Fruit fly (Drosophila melanogaster): ENCODE results near the gene knrl.

knrl gene

dm6 chr3L:20663967-20664366, 43.5 kb upstream of the knrl start (continued):
- TF ChIP-seq Pdp1 (GFP tag; optimal IDR thresholded peaks at IDR 0.05) = no peak
- TF ChIP-seq crp (GFP tag; optimal IDR thresholded peaks at IDR 0.05) = no peak
- no peak; the same call in 1 of the 2 replicates for TF ChIP-seq sob (GFP tag; IDR thresholded peaks at IDR 0.05)
- TF ChIP-seq crol (GFP tag; IDR thresholded peaks at IDR 0.05) = no peak
- peak; percentile 18 for TF ChIP-seq CG3407 (GFP tag; optimal IDR thresholded peaks at IDR 0.05)
- no peak for TF ChIP-seq Elba2 (GFP tag; optimal IDR thresholded peaks at IDR 0.05)
- no peak for TF ChIP-seq vnd (GFP tag; IDR thresholded peaks at IDR 0.05; ENCODE audit: partially characterized antibody)
- peak; percentile 61 for TF ChIP-seq ATbp (GFP tag; optimal IDR thresholded peaks at IDR 0.05)
- TF ChIP-seq Kr (GFP tag; optimal IDR thresholded peaks at IDR 0.05) = no peak
- no peak for TF ChIP-seq Camta (GFP tag; optimal IDR thresholded peaks at IDR 0.05)
- peak; percentile 35; the same call in 1 of the 2 replicates for TF ChIP-seq NFAT (GFP tag; IDR thresholded peaks at IDR 0.05)
- TF ChIP-seq CG4282 (GFP tag; optimal IDR thresholded peaks at IDR 0.05) = no peak
- TF ChIP-seq tup (GFP tag; optimal IDR thresholded peaks at IDR 0.05) = no peak
- no peak for TF ChIP-seq CG14050 (GFP tag; IDR thresholded peaks at IDR 0.05)
- TF ChIP-seq Trl (optimal IDR thresholded peaks at IDR 0.05) = no peak
- TF ChIP-seq Trl (GFP tag; optimal IDR thresholded peaks at IDR 0.05) = no peak
- no peak for TF ChIP-seq CG33213 (GFP tag; optimal IDR thresholded peaks at IDR 0.05)
- peak; percentile 16 for TF ChIP-seq CG11723 (GFP tag; optimal IDR thresholded peaks at IDR 0.05)
- no peak for TF ChIP-seq Gug (GFP tag; IDR thresholded peaks at IDR 0.05)
- TF ChIP-seq NfI (GFP tag; optimal IDR thresholded peaks at IDR 0.05) = no peak
- TF ChIP-seq en (GFP tag; optimal IDR thresholded peaks at IDR 0.05) = no peak
- peak; percentile 6 for TF ChIP-seq CG7839 (tag; optimal IDR thresholded peaks at IDR 0.05)
- no peak for TF ChIP-seq CG7963 (GFP tag; IDR thresholded peaks at IDR 0.05; ENCODE audit: partially characterized antibody)
- TF ChIP-seq bigmax (GFP tag; optimal IDR thresholded peaks at IDR 0.05) = no peak
- no peak for TF ChIP-seq Chrac-16 (GFP tag; optimal IDR thresholded peaks at IDR 0.05)
- TF ChIP-seq ssp (GFP tag; IDR thresholded peaks at IDR 0.05) = no peak
- no peak for TF ChIP-seq D19B (GFP tag; optimal IDR thresholded peaks at IDR 0.05)
- no peak for TF ChIP-seq CG32767 (GFP tag; IDR thresholded peaks at IDR 0.05)
- TF ChIP-seq CG10565 (GFP tag; optimal IDR thresholded peaks at IDR 0.05) = no peak
- no peak for TF ChIP-seq CG3995 (GFP tag; optimal IDR thresholded peaks at IDR 0.05)
- no peak for TF ChIP-seq nerfin-1 (tag; optimal IDR thresholded peaks at IDR 0.05)
- no peak for TF ChIP-seq pnt (GFP tag; optimal IDR thresholded peaks at IDR 0.05)
- TF ChIP-seq CG10543 (GFP tag; optimal IDR thresholded peaks at IDR 0.05) = peak; percentile 21
- no peak for TF ChIP-seq CG11085 (GFP tag; IDR thresholded peaks at IDR 0.05)
- no peak for TF ChIP-seq Optix (GFP tag; IDR thresholded peaks at IDR 0.05)
- no peak for TF ChIP-seq CG9727 (GFP tag; optimal IDR thresholded peaks at IDR 0.05)
- no peak for TF ChIP-seq Rfx (GFP tag; IDR thresholded peaks at IDR 0.05)
- TF ChIP-seq unc-4 (GFP tag; IDR thresholded peaks at IDR 0.05; ENCODE audit: partially characterized antibody) = no peak
- TF ChIP-seq slou (GFP tag; optimal IDR thresholded peaks at IDR 0.05) = no peak
- TF ChIP-seq al (GFP tag; IDR thresholded peaks at IDR 0.05) = no peak
- TF ChIP-seq tap (tag; optimal IDR thresholded peaks at IDR 0.05) = no peak
- TF ChIP-seq CG14710 (tag; optimal IDR thresholded peaks at IDR 0.05) = no peak
- no peak for TF ChIP-seq CG4404 (GFP tag; IDR thresholded peaks at IDR 0.05)
- no peak for TF ChIP-seq Lhr (GFP tag; optimal IDR thresholded peaks at IDR 0.05)
- TF ChIP-seq fu2 (GFP tag; optimal IDR thresholded peaks at IDR 0.05) = no peak
- no peak for TF ChIP-seq CG12236 (GFP tag; optimal IDR thresholded peaks at IDR 0.05)
- TF ChIP-seq bowl (GFP tag; IDR thresholded peaks at IDR 0.05) = no peak
- TF ChIP-seq chinmo (GFP tag; IDR thresholded peaks at IDR 0.05; ENCODE audit: partially characterized antibody) = no peak
- TF ChIP-seq CG12219 (GFP tag; optimal IDR thresholded peaks at IDR 0.05) = peak; percentile 44
- TF ChIP-seq CG12769 (tag; optimal IDR thresholded peaks at IDR 0.05) = peak; percentile 43
- no peak for TF ChIP-seq CG4730 (GFP tag; IDR thresholded peaks at IDR 0.05)
- TF ChIP-seq tna (GFP tag; IDR thresholded peaks at IDR 0.05; ENCODE audit: partially characterized antibody) = no peak

Data from whole organism, embryonic.